Worm (Caenorhabditis elegans) whole organism, L1 larva: ENCODE results near the gene C29A12.6.
A peak's percentile ranks its signal among the peaks of the same experiment; 100 is the strongest.

Experiments used
- C04F5.9 ChIP-seq: sonication (generic microtip); optimal IDR thresholded peaks from 2 replicates; lab custom pipeline; 2016; ENCODE audit warnings: missing genetic modification characterization, missing compliant biosample characterization
- C34B4.2 ChIP-seq: sonication (generic microtip); optimal IDR thresholded peaks from 2 replicates; lab custom pipeline; 2017; ENCODE audit warnings: mild to moderate bottlenecking, missing genetic modification characterization, missing compliant biosample characterization
- F16B12.6 ChIP-seq: fragments of 150-350 bp; optimal IDR thresholded peaks from 2 replicates; lab custom pipeline; 2014; ENCODE audit warnings: missing biosample characterization, missing genetic modification characterization
- Y116A8C.19 ChIP-seq: sonication (generic microtip); optimal IDR thresholded peaks from 2 replicates; lab custom pipeline; 2016; ENCODE audit warnings: missing compliant biosample characterization, missing genetic modification characterization, borderline replicate concordance
- aly-2 ChIP-seq: fragments of 150-350 bp; optimal IDR thresholded peaks from 2 replicates; lab custom pipeline; 2014; ENCODE audit warnings: missing biosample characterization, missing genetic modification characterization
- dpl-1 ChIP-seq, 3 experiments: fragments of 150-350 bp in 2 of 3; sonication (generic microtip) in 1 of 3; optimal IDR thresholded peaks; 2 replicates each; lab custom pipeline; 2014 to 2017; ENCODE audit warnings: missing biosample characterization in 3 of 3, missing genetic modification characterization in 3 of 3, missing genetic modification reagents in 3 of 3
- efl-1 ChIP-seq, 4 experiments: fragments of 150-350 bp; optimal IDR thresholded peaks in 3 of 4; peaks in 1 of 4; 1 replicate in 1 of 4; 2 replicates in 3 of 4; lab custom pipeline; 2014; ENCODE audit warnings: missing biosample characterization in 2 of 4, missing genetic modification characterization in 2 of 4, missing genetic modification reagents in 2 of 4
- efl-3 ChIP-seq: fragments of 200-800 bp; sonication (Bioruptor generic); optimal IDR thresholded peaks from 2 replicates; lab custom pipeline; 2018; ENCODE audit warnings: mild to moderate bottlenecking, missing genetic modification characterization, missing compliant biosample characterization
- egl-27 ChIP-seq, 2 experiments: fragments of 150-350 bp in 1 of 2; sonication (generic microtip); optimal IDR thresholded peaks; 3 replicates each; lab custom pipeline; 2017 to 2018; ENCODE audit warnings: missing biosample characterization in 2 of 2, missing genetic modification characterization in 2 of 2, missing genetic modification reagents in 2 of 2
- elt-2 ChIP-seq: sonication (generic microtip); optimal IDR thresholded peaks from 2 replicates; lab custom pipeline; 2016; ENCODE audit warnings: missing genetic modification characterization, mild to moderate bottlenecking, inconsistent platforms, missing compliant biosample characterization, missing genetic modification reagents
- elt-3 ChIP-seq, 6 experiments: fragments of 150-350 bp in 1 of 6; sonication (generic microtip); optimal IDR thresholded peaks; 2 replicates each; lab custom pipeline; 2017 to 2018; ENCODE audit warnings: missing biosample characterization in 6 of 6, missing genetic modification characterization in 6 of 6, inconsistent platforms in 1 of 6
- ets-5 ChIP-seq: fragments of 200-800 bp; sonication (Bioruptor generic); IDR thresholded peaks from 2 replicates; pipeline ENCODE4 v1.3.6; 2022; ENCODE audit warnings: missing genetic modification characterization, missing compliant biosample characterization
- fkh-10 ChIP-seq: sonication (generic microtip); optimal IDR thresholded peaks from 2 replicates; lab custom pipeline; 2017; ENCODE audit warnings: missing biosample characterization, missing genetic modification reagents, missing genetic modification characterization
- fos-1 ChIP-seq: fragments of 150-350 bp; optimal IDR thresholded peaks from 2 replicates; lab custom pipeline; 2014; ENCODE audit warnings: missing biosample characterization, missing genetic modification characterization
- grh-1 ChIP-seq: fragments of 200-800 bp; sonication (Bioruptor generic); IDR thresholded peaks from 2 replicates; pipeline ENCODE4 v1.3.6; 2022; ENCODE audit warnings: missing genetic modification reagents, missing genetic modification characterization, missing compliant biosample characterization
- hlh-17 ChIP-seq: fragments of 200-800 bp; sonication (Bioruptor generic); optimal IDR thresholded peaks from 2 replicates; lab custom pipeline; 2018; ENCODE audit warnings: missing genetic modification characterization, mild to moderate bottlenecking, missing compliant biosample characterization, moderate library complexity, borderline replicate concordance
- irx-1 ChIP-seq: sonication (generic microtip); optimal IDR thresholded peaks from 2 replicates; lab custom pipeline; 2016; ENCODE audit warnings: missing genetic modification characterization, missing compliant biosample characterization
- jun-1 ChIP-seq: fragments of 150-350 bp; optimal IDR thresholded peaks from 2 replicates; lab custom pipeline; 2014; ENCODE audit warnings: missing biosample characterization, missing genetic modification reagents, missing genetic modification characterization
- lin-14 ChIP-seq: fragments of 200-800 bp; sonication (Bioruptor generic); optimal IDR thresholded peaks from 2 replicates; lab custom pipeline; 2018; ENCODE audit warnings: mild to moderate bottlenecking, missing genetic modification characterization, moderate library complexity, missing compliant biosample characterization
- lin-35 ChIP-seq, 2 experiments: fragments of 150-350 bp; optimal IDR thresholded peaks; 2 replicates each; lab custom pipeline; 2014; ENCODE audit warnings: missing biosample characterization in 2 of 2, missing genetic modification characterization in 2 of 2, missing genetic modification reagents in 2 of 2
- lir-3 ChIP-seq: sonication (generic microtip); optimal IDR thresholded peaks from 2 replicates; lab custom pipeline; 2016; ENCODE audit warnings: mild to moderate bottlenecking, missing genetic modification characterization, moderate library complexity, missing compliant biosample characterization; ENCODE audit not compliant: poor library complexity
- lsy-2 ChIP-seq, 2 experiments: fragments of 150-350 bp; optimal IDR thresholded peaks; 2 replicates each; lab custom pipeline; 2014; ENCODE audit warnings: missing biosample characterization in 2 of 2, missing genetic modification characterization in 2 of 2
- mab-9 ChIP-seq: fragments of 200-800 bp; sonication (Bioruptor generic); IDR thresholded peaks from 2 replicates; pipeline ENCODE4 v1.3.6; 2022; ENCODE audit warnings: missing genetic modification reagents, missing genetic modification characterization, missing compliant biosample characterization
- mdl-1 ChIP-seq, 2 experiments: fragments of 150-350 bp; optimal IDR thresholded peaks; 2 replicates each; lab custom pipeline; 2014 to 2017; ENCODE audit warnings: missing biosample characterization in 2 of 2, missing genetic modification characterization in 2 of 2, inconsistent platforms in 1 of 2
- mef-2 ChIP-seq: fragments of 150-350 bp; optimal IDR thresholded peaks from 2 replicates; lab custom pipeline; 2014; ENCODE audit warnings: missing biosample characterization, missing genetic modification characterization
- mep-1 ChIP-seq: fragments of 150-350 bp; optimal IDR thresholded peaks from 2 replicates; lab custom pipeline; 2014; ENCODE audit warnings: missing biosample characterization, missing genetic modification characterization
- nhr-11 ChIP-seq: fragments of 150-350 bp; optimal IDR thresholded peaks from 2 replicates; lab custom pipeline; 2014; ENCODE audit warnings: missing biosample characterization, missing genetic modification characterization
- nhr-12 ChIP-seq: sonication (generic microtip); optimal IDR thresholded peaks from 2 replicates; lab custom pipeline; 2017; ENCODE audit warnings: missing biosample characterization, missing genetic modification characterization
- nhr-71 ChIP-seq: sonication (generic microtip); optimal IDR thresholded peaks from 2 replicates; lab custom pipeline; 2016; ENCODE audit warnings: mild to moderate bottlenecking, missing genetic modification characterization, moderate library complexity, missing compliant biosample characterization
- nhr-84 ChIP-seq: sonication (generic microtip); optimal IDR thresholded peaks from 2 replicates; lab custom pipeline; 2017; ENCODE audit warnings: missing biosample characterization, missing genetic modification characterization
- nhr-85 ChIP-seq: sonication (generic microtip); peaks from one replicate; lab custom pipeline; 2016; ENCODE audit warnings: missing genetic modification characterization, inconsistent platforms, missing compliant biosample characterization
- nhr-90 ChIP-seq: sonication (generic microtip); optimal IDR thresholded peaks from 2 replicates; lab custom pipeline; 2016; ENCODE audit warnings: mild to moderate bottlenecking, missing genetic modification characterization, missing compliant biosample characterization; ENCODE audit not compliant: poor library complexity
- pqm-1 ChIP-seq: sonication (generic microtip); optimal IDR thresholded peaks from 3 replicates; lab custom pipeline; 2017; ENCODE audit warnings: missing biosample characterization, missing genetic modification characterization
- rnt-1 ChIP-seq: sonication (generic microtip); optimal IDR thresholded peaks from 2 replicates; lab custom pipeline; 2016; ENCODE audit warnings: mild to moderate bottlenecking, missing genetic modification characterization, moderate library complexity, missing compliant biosample characterization
- snpc-4 ChIP-seq: fragments of 150-350 bp; optimal IDR thresholded peaks from 2 replicates; lab custom pipeline; 2014; ENCODE audit warnings: missing biosample characterization, missing genetic modification characterization
- snu-23 ChIP-seq: sonication (generic microtip); optimal IDR thresholded peaks from 2 replicates; lab custom pipeline; 2016; ENCODE audit warnings: missing genetic modification characterization, missing compliant biosample characterization
- sox-4 ChIP-seq: sonication (generic microtip); optimal IDR thresholded peaks from 2 replicates; lab custom pipeline; 2016; ENCODE audit warnings: missing genetic modification characterization, missing compliant biosample characterization
- sptf-1 ChIP-seq: fragments of 150-350 bp; optimal IDR thresholded peaks from 2 replicates; lab custom pipeline; 2014; ENCODE audit warnings: missing biosample characterization, missing genetic modification characterization
- sup-37 ChIP-seq: fragments of 200-800 bp; sonication (Bioruptor generic); optimal IDR thresholded peaks from 2 replicates; lab custom pipeline; 2018; ENCODE audit warnings: mild to moderate bottlenecking, missing genetic modification characterization, missing compliant biosample characterization
- tlp-1 ChIP-seq: fragments of 150-350 bp; optimal IDR thresholded peaks from 2 replicates; lab custom pipeline; 2014; ENCODE audit warnings: missing biosample characterization, missing genetic modification characterization
- unc-30 ChIP-seq: sonication (generic microtip); optimal IDR thresholded peaks from 2 replicates; lab custom pipeline; 2017; ENCODE audit warnings: missing biosample characterization, missing genetic modification characterization
- unc-62 ChIP-seq: fragments of 150-350 bp; optimal IDR thresholded peaks from 2 replicates; lab custom pipeline; 2014; ENCODE audit warnings: missing biosample characterization, missing genetic modification reagents, missing genetic modification characterization
- unc-86 ChIP-seq: sonication (generic microtip); optimal IDR thresholded peaks from 2 replicates; lab custom pipeline; 2016; ENCODE audit warnings: missing genetic modification characterization, missing compliant biosample characterization
- unc-98 ChIP-seq: fragments of 200-800 bp; sonication (Bioruptor generic); IDR thresholded peaks from 2 replicates; pipeline ENCODE4 v1.3.6; 2022; ENCODE audit warnings: missing genetic modification characterization, missing compliant biosample characterization
- vab-15 ChIP-seq: sonication (generic microtip); optimal IDR thresholded peaks from 2 replicates; lab custom pipeline; 2017; ENCODE audit warnings: missing genotype, mild to moderate bottlenecking, missing genetic modification characterization, missing compliant biosample characterization
- zip-4 ChIP-seq: fragments of 200-800 bp; sonication (Bioruptor generic); optimal IDR thresholded peaks from 2 replicates; lab custom pipeline; 2018; ENCODE audit warnings: mild to moderate bottlenecking, missing genetic modification characterization, moderate library complexity, missing compliant biosample characterization
- ztf-4 ChIP-seq: fragments of 150-350 bp; optimal IDR thresholded peaks from 2 replicates; lab custom pipeline; 2014; ENCODE audit warnings: missing biosample characterization, missing genetic modification characterization

Gene C29A12.6

DNA sequence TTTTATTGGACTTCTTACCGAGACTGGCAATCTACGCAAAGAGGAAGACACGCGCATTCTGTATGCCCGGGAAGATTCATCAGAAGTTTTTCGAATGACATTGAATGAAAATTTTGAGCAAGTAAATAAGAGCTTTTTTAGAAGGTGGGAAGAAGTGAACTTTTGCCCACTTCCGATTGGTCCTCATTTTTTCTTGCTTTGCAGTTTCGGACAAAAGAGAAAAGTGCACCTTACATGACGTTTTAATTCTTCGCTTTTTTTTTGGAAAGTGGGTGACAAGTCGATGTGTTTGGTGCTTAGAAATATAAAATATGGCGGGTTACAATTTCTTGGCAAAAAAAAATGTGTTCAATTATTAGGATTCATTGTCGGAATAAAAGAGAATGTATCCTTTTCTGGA lies 42.6 kb upstream of the C29A12.6 start, which contains the start of gene secs-1:
secs-1 (minus strand) TSS at position 101 of the 400 bp plus-strand sequence.
- no peak for TF ChIP-seq nhr-71 (tag; lab: Kevin White, UChicago)
- TF ChIP-seq lin-35 (GFP tag; optimal IDR thresholded peaks at IDR 0.05; lab: Kevin White, UChicago), result no peak
- no peak for TF ChIP-seq mep-1 (tag; lab: Kevin White, UChicago)
- TF ChIP-seq Y116A8C.19, result no peak
- no peak for TF ChIP-seq fkh-10 (GFP tag; lab: Kevin White, UChicago)
- TF ChIP-seq lin-14 (GFP tag; lab: Kevin White, UChicago), result no peak
- no peak for TF ChIP-seq elt-2 (tag; lab: Kevin White, UChicago)
- TF ChIP-seq mdl-1 (tag; optimal IDR thresholded peaks at IDR 0.05; lab: Kevin White, UChicago), result no peak

DNA sequence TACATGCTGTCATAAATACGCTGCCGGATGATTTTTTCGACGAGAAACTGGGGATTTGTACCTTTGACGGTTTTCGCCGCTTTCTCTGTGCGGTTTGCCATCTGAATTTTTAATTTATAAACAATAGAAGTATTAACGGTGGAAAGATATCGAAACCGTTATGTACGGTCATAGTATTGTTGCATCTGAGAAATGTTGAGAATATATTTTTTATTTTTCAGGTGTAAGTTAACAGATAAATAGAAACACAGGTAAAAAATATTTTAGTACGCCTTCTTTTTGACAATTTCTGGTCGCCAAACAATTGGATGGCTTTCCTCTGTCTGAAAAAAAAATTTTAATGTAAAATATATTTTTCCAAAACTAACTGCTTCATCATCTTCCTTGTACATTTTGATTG lies 41.1 kb upstream of the C29A12.6 start, which contains the start of gene prp-38:
prp-38 (minus strand) TSS at position 101 of the 400 bp plus-strand sequence.
- no peak for TF ChIP-seq unc-98 (GFP tag; lab: Robert Waterston, UW)
- no peak for TF ChIP-seq sox-4 (tag; lab: Kevin White, UChicago)
- no peak for TF ChIP-seq ztf-4
- TF ChIP-seq elt-3 (tag; optimal IDR thresholded peaks at IDR 0.05; lab: Kevin White, UChicago), result no peak
- no peak for TF ChIP-seq lsy-2 (tag; optimal IDR thresholded peaks at IDR 0.05; lab: Kevin White, UChicago)
- TF ChIP-seq rnt-1, result no peak
- TF ChIP-seq fkh-10 (GFP tag; lab: Kevin White, UChicago), result no peak
- TF ChIP-seq sup-37 (GFP tag; lab: Kevin White, UChicago), result no peak
- no peak for TF ChIP-seq C34B4.2 (tag; lab: Kevin White, UChicago)
- TF ChIP-seq mef-2, result no peak
- TF ChIP-seq tlp-1 (tag; lab: Kevin White, UChicago), result no peak
- TF ChIP-seq jun-1 (tag; lab: Kevin White, UChicago), result no peak

DNA sequence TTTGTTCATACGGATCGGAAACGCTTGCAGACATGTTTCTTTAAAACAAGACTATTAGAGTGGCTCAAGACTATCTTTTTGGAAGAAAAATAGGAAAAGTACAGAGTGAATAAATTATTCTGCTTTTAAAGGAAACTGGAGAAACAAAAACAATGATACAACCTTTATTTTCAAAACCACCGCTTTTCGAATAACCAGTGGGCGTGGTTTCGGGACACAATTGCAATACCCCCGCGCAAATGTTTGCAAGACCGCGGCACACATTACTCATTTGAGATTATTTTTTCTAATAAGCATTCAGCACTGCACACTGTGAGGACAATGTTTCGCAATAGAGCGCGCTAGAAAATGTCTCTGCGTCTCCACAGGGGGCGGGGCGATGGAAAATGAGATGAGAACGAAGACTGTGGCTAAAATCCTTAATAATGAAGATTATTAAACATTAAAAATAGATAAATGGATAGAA lies 39.1 kb upstream of the C29A12.6 start, which contains the start of gene plrg-1:
plrg-1 (minus strand) TSS at position 51 of the 466 bp plus-strand sequence.
- TF ChIP-seq fos-1 (tag; lab: Kevin White, UChicago), result peak; percentile 71
- peak; percentile 80 to 86 for TF ChIP-seq efl-1 (optimal IDR thresholded peaks at IDR 0.05; lab: Kevin White, UChicago)
- peak; percentile 79 to 98 for TF ChIP-seq efl-1 (GFP tag; optimal IDR thresholded peaks at IDR 0.05 in 1 of 2; lab: Kevin White, UChicago)
- peak; percentile 75 for TF ChIP-seq irx-1
- TF ChIP-seq lir-3 (tag; lab: Kevin White, UChicago), result peak; percentile 83
- peak; percentile 94 for TF ChIP-seq nhr-71 (tag; lab: Kevin White, UChicago)
- TF ChIP-seq sptf-1 (tag; lab: Kevin White, UChicago), result no peak
- no peak for TF ChIP-seq tlp-1 (tag; lab: Kevin White, UChicago)
- TF ChIP-seq nhr-12 (tag; lab: Kevin White, UChicago), result no peak
- TF ChIP-seq mep-1 (tag; lab: Kevin White, UChicago), result peak; percentile 91
- TF ChIP-seq vab-15 (tag; lab: Kevin White, UChicago), result peak; percentile 75
- TF ChIP-seq unc-30, result no peak
- no peak for TF ChIP-seq efl-3
- TF ChIP-seq lsy-2 (tag; optimal IDR thresholded peaks at IDR 0.05; lab: Kevin White, UChicago), result peak; percentile 83 to 86
- peak; percentile 93 for TF ChIP-seq zip-4 (GFP tag; lab: Kevin White, UChicago)
- TF ChIP-seq ets-5 (GFP tag; lab: Robert Waterston, UW), result no peak
- TF ChIP-seq nhr-11 (tag; lab: Kevin White, UChicago), result peak; percentile 74
- peak; percentile 89 for TF ChIP-seq nhr-90 (tag; lab: Kevin White, UChicago)
- TF ChIP-seq nhr-84, result no peak
- TF ChIP-seq dpl-1 (GFP tag; optimal IDR thresholded peaks at IDR 0.05; lab: Kevin White, UChicago), result peak; percentile 73 to 82 (median 81)
- TF ChIP-seq hlh-17 (GFP tag; lab: Kevin White, UChicago), result no peak
- peak; percentile 92 for TF ChIP-seq nhr-85 (tag; lab: Kevin White, UChicago)
- peak in 1 of 2 experiments; percentile 48 for TF ChIP-seq egl-27 (tag; optimal IDR thresholded peaks at IDR 0.05; lab: Kevin White, UChicago)
- peak; percentile 82 for TF ChIP-seq unc-86 (tag; lab: Kevin White, UChicago)
- peak; percentile 52; the same call in 1 of the 2 replicates for TF ChIP-seq unc-98 (GFP tag; lab: Robert Waterston, UW)
- peak; percentile 51 for TF ChIP-seq aly-2 (tag; lab: Kevin White, UChicago)
- peak; percentile 75 for TF ChIP-seq grh-1 (GFP tag; lab: Robert Waterston, UW)
- no peak for TF ChIP-seq C04F5.9 (tag; lab: Kevin White, UChicago)
- TF ChIP-seq rnt-1, result peak; percentile 96
- peak; percentile 90 for TF ChIP-seq snu-23 (GFP tag; lab: Kevin White, UChicago)
- no peak for TF ChIP-seq pqm-1 (tag; lab: Kevin White, UChicago)
- peak in 3 of 6 experiments; percentile 7 to 68 (median 47) for TF ChIP-seq elt-3 (tag; optimal IDR thresholded peaks at IDR 0.05; lab: Kevin White, UChicago)
- peak; percentile 50 for TF ChIP-seq F16B12.6 (tag; lab: Kevin White, UChicago)
- no peak for TF ChIP-seq unc-62 (GFP tag; lab: Kevin White, UChicago)
- peak; percentile 77 for TF ChIP-seq mab-9 (GFP tag; lab: Robert Waterston, UW)
- peak; percentile 90 for TF ChIP-seq snpc-4
